Fruit fly (Drosophila melanogaster): ENCODE data around the gene Cp36.

dm6 chrX:8522504-8522903 is 43.4 kb downstream of the Cp36 start:
- TF ChIP-seq Hr78 (GFP tag; optimal IDR thresholded peaks at IDR 0.05), result no peak
- peak in 1 of 2 experiments; percentile 11 for TF ChIP-seq foxo (GFP tag; optimal IDR thresholded peaks at IDR 0.05)
- no peak for TF ChIP-seq Jra (GFP tag; optimal IDR thresholded peaks at IDR 0.05)
- TF ChIP-seq Dfd (GFP tag; optimal IDR thresholded peaks at IDR 0.05), result no peak
- TF ChIP-seq h (GFP tag; optimal IDR thresholded peaks at IDR 0.05), result no peak
- no peak for TF ChIP-seq psq (GFP tag; optimal IDR thresholded peaks at IDR 0.05)
- TF ChIP-seq sage (GFP tag; optimal IDR thresholded peaks at IDR 0.05), result no peak
- TF ChIP-seq pan (optimal IDR thresholded peaks at IDR 0.05), result no peak
- no peak for TF ChIP-seq N (GFP tag; optimal IDR thresholded peaks at IDR 0.05)
- TF ChIP-seq brk (GFP tag; optimal IDR thresholded peaks at IDR 0.05), result no peak
